Worm (Caenorhabditis elegans) whole organism, L2 larva: Measurements from ENCODE around the gene nspc-17.
"Not testable (repeated sequence)": the region's sequence is repeated elsewhere in the genome, so short reads cannot be mapped to it uniquely, and the experiment has no call there.

ENCODE experiments used
- C34F6.9 ChIP-seq: fragments of 150-350 bp; optimal IDR thresholded peaks from 2 replicates; lab custom pipeline; 2014; ENCODE audit warnings: missing biosample characterization, missing genetic modification characterization
- F13H6.1 ChIP-seq: sonication (generic microtip); optimal IDR thresholded peaks from 2 replicates; lab custom pipeline; 2016; ENCODE audit warnings: missing genetic modification characterization, missing compliant biosample characterization
- R02D3.7 ChIP-seq: fragments of 150-350 bp; optimal IDR thresholded peaks from 2 replicates; lab custom pipeline; 2014; ENCODE audit warnings: missing biosample characterization, missing genetic modification characterization
- Y55F3AM.14 ChIP-seq: fragments of 200-800 bp; sonication (Bioruptor generic); optimal IDR thresholded peaks from 2 replicates; lab custom pipeline; 2018; ENCODE audit warnings: mild to moderate bottlenecking, missing genetic modification characterization, missing compliant biosample characterization
- ZK546.5 ChIP-seq: sonication (generic microtip); optimal IDR thresholded peaks from 2 replicates; lab custom pipeline; 2017; ENCODE audit warnings: missing biosample characterization, missing genetic modification characterization
- alr-1 ChIP-seq: fragments of 150-350 bp; optimal IDR thresholded peaks from 2 replicates; lab custom pipeline; 2014; ENCODE audit warnings: missing biosample characterization, missing genetic modification characterization
- ceh-16 ChIP-seq: fragments of 150-350 bp; optimal IDR thresholded peaks from 2 replicates; lab custom pipeline; 2014; ENCODE audit warnings: missing biosample characterization, missing genetic modification characterization
- ceh-82 ChIP-seq: fragments of 150-350 bp; optimal IDR thresholded peaks from 2 replicates; lab custom pipeline; 2014; ENCODE audit warnings: missing biosample characterization, missing genetic modification characterization
- crh-2 ChIP-seq: sonication (generic microtip); optimal IDR thresholded peaks from 2 replicates; lab custom pipeline; 2017; ENCODE audit warnings: missing biosample characterization, missing genetic modification characterization
- dmd-4 ChIP-seq: sonication (generic microtip); optimal IDR thresholded peaks from 2 replicates; lab custom pipeline; 2017; ENCODE audit warnings: missing biosample characterization, missing genetic modification characterization
- egl-27 ChIP-seq: sonication (generic microtip); optimal IDR thresholded peaks from 3 replicates; lab custom pipeline; 2017; ENCODE audit warnings: missing biosample characterization, missing genetic modification reagents, missing genetic modification characterization
- elt-1 ChIP-seq: fragments of 150-350 bp; optimal IDR thresholded peaks from 2 replicates; lab custom pipeline; 2014; ENCODE audit warnings: missing biosample characterization, missing genetic modification characterization
- fos-1 ChIP-seq: fragments of 150-350 bp; optimal IDR thresholded peaks from 2 replicates; lab custom pipeline; 2014; ENCODE audit warnings: missing biosample characterization, missing genetic modification characterization
- gmeb-1 ChIP-seq: fragments of 150-350 bp; optimal IDR thresholded peaks from 2 replicates; lab custom pipeline; 2014; ENCODE audit warnings: missing biosample characterization, missing genetic modification characterization
- lin-11 ChIP-seq: fragments of 150-350 bp; sonication (generic microtip); optimal IDR thresholded peaks from 2 replicates; lab custom pipeline; 2014; ENCODE audit warnings: missing biosample characterization, missing genetic modification characterization, inconsistent platforms, mixed read lengths
- lin-39 ChIP-seq: fragments of 150-350 bp; optimal IDR thresholded peaks from 2 replicates; lab custom pipeline; 2014; ENCODE audit warnings: missing biosample characterization, missing genetic modification reagents, missing genetic modification characterization
- mbf-1 ChIP-seq: sonication (generic microtip); optimal IDR thresholded peaks from 2 replicates; lab custom pipeline; 2017; ENCODE audit warnings: missing biosample characterization, missing genetic modification characterization
- mdl-1 ChIP-seq, 2 experiments: fragments of 150-350 bp in 1 of 2; sonication (generic microtip) in 1 of 2; optimal IDR thresholded peaks; 2 replicates each; lab custom pipeline; 2017; ENCODE audit warnings: missing biosample characterization in 2 of 2, missing genetic modification characterization in 2 of 2
- nhr-10 ChIP-seq: sonication (generic microtip); optimal IDR thresholded peaks from 2 replicates; lab custom pipeline; 2017; ENCODE audit warnings: missing biosample characterization, missing genetic modification characterization
- nhr-11 ChIP-seq: fragments of 150-350 bp; optimal IDR thresholded peaks from 2 replicates; lab custom pipeline; 2014; ENCODE audit warnings: missing biosample characterization, missing genetic modification characterization
- nhr-129 ChIP-seq: fragments of 150-350 bp; optimal IDR thresholded peaks from 2 replicates; lab custom pipeline; 2014; ENCODE audit warnings: missing biosample characterization, missing genetic modification characterization
- nhr-23 ChIP-seq: fragments of 150-350 bp; optimal IDR thresholded peaks from 2 replicates; lab custom pipeline; 2014; ENCODE audit warnings: missing biosample characterization, missing genetic modification reagents, missing genetic modification characterization
- nhr-237 ChIP-seq: fragments of 150-350 bp; optimal IDR thresholded peaks from 2 replicates; lab custom pipeline; 2014; ENCODE audit warnings: missing biosample characterization, missing genetic modification characterization
- nhr-25 ChIP-seq: fragments of 150-350 bp; sonication (generic microtip); optimal IDR thresholded peaks from 3 replicates; lab custom pipeline; 2014; ENCODE audit warnings: missing biosample characterization, missing genetic modification characterization
- nhr-6 ChIP-seq: fragments of 150-350 bp; optimal IDR thresholded peaks from 2 replicates; lab custom pipeline; 2014; ENCODE audit warnings: missing biosample characterization, missing genetic modification characterization
- nhr-77 ChIP-seq: fragments of 150-350 bp; optimal IDR thresholded peaks from 2 replicates; lab custom pipeline; 2014; ENCODE audit warnings: missing biosample characterization, missing genetic modification characterization
- peb-1 ChIP-seq: fragments of 150-350 bp; optimal IDR thresholded peaks from 2 replicates; lab custom pipeline; 2014; ENCODE audit warnings: missing biosample characterization, missing genetic modification characterization
- sem-4 ChIP-seq: fragments of 150-350 bp; optimal IDR thresholded peaks from 2 replicates; lab custom pipeline; 2014; ENCODE audit warnings: missing biosample characterization, missing genetic modification reagents, missing genetic modification characterization
- sma-3 ChIP-seq: sonication (generic microtip); optimal IDR thresholded peaks from 2 replicates; lab custom pipeline; 2016; ENCODE audit warnings: missing genetic modification reagents, missing genetic modification characterization, missing compliant biosample characterization
- sma-9 ChIP-seq, 2 experiments: fragments of 150-350 bp in 1 of 2; sonication (generic microtip) in 1 of 2; optimal IDR thresholded peaks; 2 replicates each; lab custom pipeline; 2014 to 2016; ENCODE audit warnings: missing genetic modification characterization in 2 of 2, mild to moderate bottlenecking in 1 of 2, missing biosample characterization in 1 of 2, missing compliant biosample characterization in 1 of 2, missing genetic modification reagents in 1 of 2, moderate library complexity in 1 of 2
- snpc-4 ChIP-seq: fragments of 150-350 bp; optimal IDR thresholded peaks from 2 replicates; lab custom pipeline; 2014; ENCODE audit warnings: missing biosample characterization, missing genetic modification characterization
- unc-39 ChIP-seq: fragments of 150-350 bp; optimal IDR thresholded peaks from 2 replicates; lab custom pipeline; 2014; ENCODE audit warnings: missing biosample characterization, missing genetic modification characterization
- unc-55 ChIP-seq: fragments of 150-350 bp; sonication (generic microtip); optimal IDR thresholded peaks from 3 replicates; lab custom pipeline; 2014; ENCODE audit warnings: missing biosample characterization, missing genetic modification reagents, missing genetic modification characterization
- ztf-1 ChIP-seq: fragments of 200-800 bp; sonication (Bioruptor generic); conservative IDR thresholded peaks from 2 replicates; pipeline ENCODE4 v1.3.6; 2022; ENCODE audit warnings: missing genetic modification characterization, missing compliant biosample characterization
- ztf-11 ChIP-seq: sonication (generic microtip); optimal IDR thresholded peaks from 2 replicates; lab custom pipeline; 2017; ENCODE audit warnings: missing biosample characterization, missing genetic modification characterization

Gene nspc-17

DNA sequence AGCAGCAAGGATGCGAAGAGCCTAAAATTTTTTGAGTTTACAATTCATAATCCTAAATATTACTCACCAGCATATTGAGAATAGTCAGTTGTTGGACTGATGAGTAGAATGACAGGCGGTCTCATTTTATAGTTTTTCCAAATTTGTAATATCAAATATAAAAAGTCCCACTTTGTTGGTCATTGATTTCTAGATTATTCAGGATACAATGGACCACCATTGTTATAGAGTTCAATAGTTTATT is at the start of gene nspc-17:
nspc-17 (minus strand) TSS at position 101 of the 244 bp plus-strand sequence.
- not testable (repeated sequence) for TF ChIP-seq gmeb-1 (tag; lab: Kevin White, UChicago); R02D3.7 (tag; lab: Kevin White, UChicago); sma-3 (GFP tag; lab: Kevin White, UChicago)

DNA sequence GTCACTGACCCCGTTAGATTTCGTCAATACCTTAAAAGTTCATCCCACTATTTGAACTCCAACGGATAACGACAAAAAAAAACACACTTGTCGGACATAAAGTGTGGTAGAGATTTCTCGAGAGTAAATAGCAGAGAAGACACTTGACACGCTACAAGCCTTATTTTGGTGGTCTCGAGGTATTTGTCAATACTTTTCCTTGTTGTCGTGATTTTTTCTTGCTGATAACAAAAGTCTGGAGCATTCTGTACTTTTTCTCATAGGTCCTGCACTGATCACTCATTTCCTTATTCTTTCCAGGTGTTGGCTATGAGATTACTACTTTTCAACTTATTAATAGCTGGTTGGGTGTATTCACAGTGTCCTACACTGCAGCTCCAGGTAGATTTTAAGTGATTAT is 47.4 kb upstream of the nspc-17 start, which contains the start of gene lron-1:
lron-1 (plus strand) TSS at position 301 of the 400 bp plus-strand sequence.
- no peak for TF ChIP-seq nhr-11 (tag; lab: Kevin White, UChicago)
- no peak for TF ChIP-seq ztf-1 (GFP tag; lab: Robert Waterston, UW)
- TF ChIP-seq ztf-11 (tag; lab: Kevin White, UChicago), result no peak
- no peak for TF ChIP-seq dmd-4 (tag; lab: Kevin White, UChicago)
- TF ChIP-seq nhr-129 (tag; lab: Kevin White, UChicago), result no peak
- TF ChIP-seq mdl-1 (tag; optimal IDR thresholded peaks at IDR 0.05; lab: Kevin White, UChicago), result no peak
- no peak for TF ChIP-seq F13H6.1 (tag; lab: Kevin White, UChicago)
- no peak for TF ChIP-seq egl-27

DNA sequence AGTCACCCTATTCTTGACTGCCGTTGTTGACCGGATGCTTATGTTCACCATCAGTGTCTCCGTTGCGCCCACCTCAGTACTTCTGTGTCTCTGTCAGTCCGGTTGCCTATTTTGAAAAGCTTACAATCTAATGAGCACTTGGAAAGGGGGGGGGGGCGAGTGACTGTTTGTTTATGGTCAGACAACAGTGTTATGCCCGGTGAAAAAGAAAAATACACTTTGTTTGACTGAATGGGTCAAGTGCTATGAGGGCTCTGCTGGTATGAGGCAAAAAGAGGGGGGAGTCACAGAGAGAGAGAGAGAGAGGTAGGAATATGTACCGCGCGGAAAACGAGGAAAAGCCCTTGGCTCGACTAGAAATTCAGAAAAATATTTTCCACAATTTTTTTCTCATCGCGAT is 46.3 kb upstream of the nspc-17 start:
- TF ChIP-seq ceh-16 (no peak), nhr-77 (tag; lab: Kevin White, UChicago) (no peak), unc-39 (tag; lab: Kevin White, UChicago) (no peak)

- no peak for TF ChIP-seq peb-1 (tag; lab: Kevin White, UChicago)
- TF ChIP-seq Y55F3AM.14 (GFP tag; lab: Kevin White, UChicago), result no peak
- no peak for TF ChIP-seq lin-11 (tag; lab: Kevin White, UChicago)
- TF ChIP-seq ztf-11 (tag; lab: Kevin White, UChicago), result no peak
- TF ChIP-seq nhr-6 (tag; lab: Kevin White, UChicago), result no peak
- no peak for TF ChIP-seq mbf-1 (tag; lab: Kevin White, UChicago)
Observed at ce11 chrX:14568258-14568763, 43.3 kb upstream of the nspc-17 start.

DNA sequence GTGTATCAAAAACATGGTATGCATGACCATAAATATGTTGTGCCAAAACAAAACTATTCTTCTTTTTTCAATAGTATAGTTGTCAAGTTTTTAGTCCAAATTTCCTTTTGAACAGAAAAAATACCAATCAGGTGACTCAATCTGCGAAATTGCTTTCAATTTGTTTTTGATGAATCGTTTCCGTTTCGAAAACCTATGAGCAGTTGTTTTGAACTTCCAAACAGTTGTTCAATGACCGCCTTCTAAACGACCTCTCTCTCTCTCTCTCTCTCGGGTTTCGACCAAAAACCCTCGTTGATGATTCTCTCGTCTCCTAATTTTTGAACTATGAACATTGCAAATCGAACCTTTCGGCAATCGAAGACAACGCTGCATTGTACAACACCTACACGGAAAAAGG is 41.1 kb upstream of the nspc-17 start:
- TF ChIP-seq sem-4 (tag; lab: Kevin White, UChicago) (peak; percentile 35), crh-2 (no peak), F13H6.1 (tag; lab: Kevin White, UChicago) (peak; percentile 24), lin-11 (tag; lab: Kevin White, UChicago) (no peak), nhr-6 (tag; lab: Kevin White, UChicago) (peak; percentile 8), sma-9 (GFP tag; optimal IDR thresholded peaks at IDR 0.05; lab: Kevin White, UChicago) (peak; percentile 71), sma-9 (tag; optimal IDR thresholded peaks at IDR 0.05; lab: Kevin White, UChicago) (no peak), elt-1 (tag; lab: Kevin White, UChicago) (no peak), nhr-129 (tag; lab: Kevin White, UChicago) (peak; percentile 5)

- TF ChIP-seq ZK546.5 (no peak), sma-9 (GFP tag; optimal IDR thresholded peaks at IDR 0.05; lab: Kevin White, UChicago) (peak; percentile 32), sma-9 (tag; optimal IDR thresholded peaks at IDR 0.05; lab: Kevin White, UChicago) (no peak)
Observed at ce11 chrX:14565245-14565644, 40.3 kb upstream of the nspc-17 start.

DNA sequence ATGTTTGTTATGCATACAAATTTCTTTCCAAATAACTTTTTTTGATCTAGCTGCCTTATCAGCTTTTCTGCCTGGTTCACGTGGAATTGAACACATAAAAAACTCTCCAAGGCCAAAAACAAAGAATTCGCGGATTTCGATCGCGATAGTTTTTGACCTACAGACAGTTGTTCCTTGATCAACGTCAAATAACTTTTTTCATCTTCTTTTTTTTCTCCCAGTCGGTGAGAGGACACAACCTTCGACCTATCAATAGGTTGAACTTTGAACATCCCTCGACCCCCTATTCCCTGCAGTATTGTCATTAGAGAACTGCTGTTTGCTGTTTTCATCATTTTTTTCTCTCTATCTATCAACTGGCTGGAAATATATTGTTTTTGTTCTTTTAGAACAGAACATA is 38.8 kb upstream of the nspc-17 start:
- TF ChIP-seq sma-9 (GFP tag; optimal IDR thresholded peaks at IDR 0.05; lab: Kevin White, UChicago), result peak; percentile 54
- TF ChIP-seq sma-9 (tag; optimal IDR thresholded peaks at IDR 0.05; lab: Kevin White, UChicago), result no peak
- no peak for TF ChIP-seq lin-39 (tag; lab: Kevin White, UChicago)

DNA sequence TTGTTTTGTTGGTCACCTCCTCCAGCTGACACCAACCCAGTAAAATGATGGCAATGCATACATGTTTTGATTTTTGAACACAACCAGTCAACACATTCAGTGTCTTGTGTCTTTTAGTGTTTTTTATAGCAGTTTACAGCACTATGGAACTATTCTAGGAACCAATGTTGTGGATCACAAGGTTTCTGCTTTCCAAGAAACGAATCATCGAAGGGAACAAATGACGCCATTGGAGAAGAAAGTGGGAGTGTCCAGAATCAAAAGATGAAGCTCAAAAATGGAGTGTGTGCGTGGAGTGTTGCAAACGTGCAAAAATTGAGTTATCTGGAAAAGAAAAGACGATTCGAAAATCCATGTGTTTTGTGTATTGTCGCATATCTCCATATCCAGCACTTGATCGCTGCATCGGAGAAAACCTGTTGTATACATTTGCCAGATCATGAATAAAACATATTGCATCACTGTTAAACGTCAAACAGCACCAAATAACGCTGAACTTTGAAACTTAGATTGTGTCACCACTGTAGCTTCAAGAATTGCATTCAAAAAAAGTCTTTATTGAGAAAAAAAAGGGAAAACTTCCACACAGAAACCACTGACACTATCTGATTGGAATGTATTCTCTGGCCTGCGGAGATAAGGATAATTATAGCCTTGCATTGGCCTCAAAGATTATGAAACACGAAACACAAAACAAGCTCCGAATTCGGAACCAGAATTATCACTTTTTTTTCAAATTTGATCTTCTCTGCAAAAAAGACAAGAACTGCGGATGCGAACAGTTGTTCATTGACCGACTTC is 37.5 kb upstream of the nspc-17 start:
- TF ChIP-seq gmeb-1 (tag; lab: Kevin White, UChicago) (no peak), snpc-4 (no peak), alr-1 (no peak), Y55F3AM.14 (GFP tag; lab: Kevin White, UChicago) (no peak), nhr-25 (tag; lab: Kevin White, UChicago) (peak; percentile 37), unc-55 (peak; percentile 55), nhr-237 (tag; lab: Kevin White, UChicago) (no peak), fos-1 (tag; lab: Kevin White, UChicago) (peak; percentile 6), sma-9 (GFP tag; optimal IDR thresholded peaks at IDR 0.05; lab: Kevin White, UChicago) (peak; percentile 95), sma-9 (tag; optimal IDR thresholded peaks at IDR 0.05; lab: Kevin White, UChicago) (no peak), R02D3.7 (tag; lab: Kevin White, UChicago) (no peak), ceh-82 (tag; lab: Kevin White, UChicago) (no peak), lin-39 (tag; lab: Kevin White, UChicago) (no peak), nhr-77 (tag; lab: Kevin White, UChicago) (no peak), ztf-11 (tag; lab: Kevin White, UChicago) (no peak), nhr-23 (tag; lab: Kevin White, UChicago) (no peak), C34F6.9 (tag; lab: Kevin White, UChicago) (peak; percentile 58), mdl-1 (tag; optimal IDR thresholded peaks at IDR 0.05; lab: Kevin White, UChicago) (peak in 1 of 2 experiments; percentile 24), ceh-16 (no peak), egl-27 (no peak), nhr-10 (tag; lab: Kevin White, UChicago) (no peak)
